Worm (Caenorhabditis elegans): ENCODE results near the gene R11D1.3.

DNA sequence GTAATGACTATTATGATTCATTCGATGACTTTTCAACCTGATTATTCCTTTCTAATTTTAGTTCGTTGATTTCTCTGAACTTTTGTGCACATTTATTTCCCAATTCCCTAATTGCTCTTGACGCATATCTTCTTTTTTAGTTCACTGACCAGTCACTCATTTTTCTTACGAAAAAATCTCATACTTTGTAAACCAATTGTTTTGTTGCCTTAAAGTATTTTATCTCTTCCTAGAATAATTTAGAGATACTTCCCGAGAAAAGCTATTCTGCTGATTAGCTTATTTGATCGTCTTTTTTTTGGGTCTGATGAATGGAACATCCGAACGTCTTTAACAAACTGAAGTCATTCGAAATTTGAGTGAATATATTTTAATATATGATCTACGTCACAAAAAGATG is 32.6 kb downstream of the R11D1.3 start:
- TF ChIP-seq nhr-11 (tag; optimal IDR thresholded peaks at IDR 0.05) (no peak), lin-13 (GFP tag; optimal IDR thresholded peaks at IDR 0.05) (no peak), aly-2 (tag; optimal IDR thresholded peaks at IDR 0.05) (no peak), fkh-10 (GFP tag; optimal IDR thresholded peaks at IDR 0.05) (no peak), nhr-76 (tag; optimal IDR thresholded peaks at IDR 0.05) (no peak)
